Fruit fly (Drosophila melanogaster): ENCODE results near the gene orb.

DNA sequence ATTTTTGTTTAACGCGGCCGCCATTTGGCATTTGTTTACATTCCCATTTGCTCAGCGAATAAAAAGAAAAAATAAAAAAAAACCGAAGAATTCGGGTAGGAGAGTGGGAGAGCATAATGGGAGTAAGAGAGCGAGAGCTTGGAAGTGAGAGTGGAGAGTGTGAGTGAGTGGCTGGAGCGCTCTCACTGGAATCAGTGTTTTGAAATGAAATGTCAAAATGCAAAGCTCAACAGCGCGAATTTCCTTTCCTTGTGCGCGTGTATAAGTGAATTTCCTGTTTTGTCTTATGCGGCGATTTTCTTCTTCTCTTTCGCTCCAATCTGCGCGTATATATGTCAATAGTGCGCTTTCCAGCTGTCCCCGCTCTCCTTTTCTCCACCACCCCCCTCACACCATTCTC lies 41.6 kb downstream of the orb start:
- no peak for TF ChIP-seq CG4496 (GFP tag; IDR thresholded peaks at IDR 0.05)
- TF ChIP-seq CG10348 (GFP tag; IDR thresholded peaks at IDR 0.05) = no peak
- no peak for TF ChIP-seq Ets98B (GFP tag; IDR thresholded peaks at IDR 0.05)
- no peak for TF ChIP-seq D1 (tag; optimal IDR thresholded peaks at IDR 0.05)
